Worm (Caenorhabditis elegans) whole organism, early embryonic: ENCODE measurements around the gene K01A12.3.

Experiments
- B0310.2 ChIP-seq: sonication (generic microtip); optimal IDR thresholded peaks from 2 replicates; lab custom pipeline; 2016; ENCODE audit warnings: mild to moderate bottlenecking, missing genetic modification characterization, missing compliant biosample characterization
- F13C5.2 ChIP-seq: sonication (generic microtip); optimal IDR thresholded peaks from 2 replicates; lab custom pipeline; 2017; ENCODE audit warnings: mild to moderate bottlenecking, missing genetic modification characterization, inconsistent platforms, missing compliant biosample characterization
- ama-1 ChIP-seq: fragments of 150-350 bp; optimal IDR thresholded peaks from 2 replicates; lab custom pipeline; 2014
- ceh-36 ChIP-seq: sonication (generic microtip); optimal IDR thresholded peaks from 2 replicates; lab custom pipeline; 2016; ENCODE audit warnings: missing genetic modification characterization, inconsistent platforms, missing compliant biosample characterization
- ets-7 ChIP-seq: sonication (generic microtip); optimal IDR thresholded peaks from 2 replicates; lab custom pipeline; 2016; ENCODE audit warnings: missing genotype, missing genetic modification characterization, missing compliant biosample characterization
- flt-1 ChIP-seq: fragments of 200-800 bp; sonication (Bioruptor generic); IDR thresholded peaks from 2 replicates; pipeline ENCODE4 v1.3.6; 2022; ENCODE audit warnings: missing genetic modification characterization, missing compliant biosample characterization
- hmbx-1 ChIP-seq: sonication (generic microtip); optimal IDR thresholded peaks from 2 replicates; lab custom pipeline; 2016; ENCODE audit warnings: mild to moderate bottlenecking, missing genetic modification characterization, missing compliant biosample characterization
- hmg-4 ChIP-seq: fragments of 200-800 bp; sonication (Bioruptor generic); optimal IDR thresholded peaks from 2 replicates; lab custom pipeline; 2018; ENCODE audit warnings: mild to moderate bottlenecking, missing genetic modification characterization, missing compliant biosample characterization
- hnd-1 ChIP-seq: sonication (generic microtip); optimal IDR thresholded peaks from 2 replicates; lab custom pipeline; 2016; ENCODE audit warnings: missing genetic modification characterization, missing compliant biosample characterization
- scrt-1 ChIP-seq: fragments of 200-800 bp; sonication (Bioruptor generic); IDR thresholded peaks from 2 replicates; pipeline ENCODE4 v1.3.6; 2022; ENCODE audit warnings: missing genetic modification characterization, missing compliant biosample characterization
- sea-1 ChIP-seq: fragments of 200-800 bp; sonication (Bioruptor generic); conservative IDR thresholded peaks from 2 replicates; pipeline ENCODE4 v1.3.6; 2022; ENCODE audit warnings: missing genetic modification characterization, missing compliant biosample characterization
- tbx-37 ChIP-seq: fragments of 200-800 bp; sonication (Bioruptor generic); conservative IDR thresholded peaks from 2 replicates; pipeline ENCODE4 v1.3.6; 2022; ENCODE audit warnings: missing genetic modification reagents, missing genetic modification characterization, missing compliant biosample characterization

ce11 chrX:8570997-8571517, 53.9 kb downstream of the K01A12.3 start, which contains the start of gene jmjd-3.1:
- TF ChIP-seq hmbx-1 (tag; lab: Kevin White, UChicago) (no peak), hmg-4 (GFP tag; lab: Kevin White, UChicago) (no peak), ama-1 (lab: Kevin White, UChicago) (no peak), hnd-1 (tag; lab: Kevin White, UChicago) (no peak), B0310.2 (tag; lab: Kevin White, UChicago) (no peak), F13C5.2 (tag; lab: Kevin White, UChicago) (no peak), ets-7 (tag; lab: Kevin White, UChicago) (no peak), flt-1 (GFP tag; lab: Robert Waterston, UW) (no peak), ceh-36 (tag; lab: Kevin White, UChicago) (no peak), tbx-37 (no peak), scrt-1 (GFP tag; lab: Robert Waterston, UW) (no peak), sea-1 (GFP tag; lab: Robert Waterston, UW) (no peak)
